Fruit fly (Drosophila melanogaster) whole organism, pupa: Measurements from ENCODE around the gene CG43922.

ENCODE experiments used
- CG12605 ChIP-seq: fragments of 200-800 bp; sonication (Bioruptor generic); IDR thresholded peaks from 2 replicates; pipeline ENCODE4 v1.3.6; 2022; ENCODE audit warnings: missing biosample characterization, missing genetic modification characterization
- CG17806 ChIP-seq: fragments of 200-800 bp; sonication (Bioruptor generic); optimal IDR thresholded peaks from 2 replicates; lab custom pipeline; 2018; ENCODE audit warnings: missing biosample characterization, mild to moderate bottlenecking, missing genetic modification characterization, moderate library complexity
- CG34367 ChIP-seq: fragments of 200-800 bp; sonication (Bioruptor generic); optimal IDR thresholded peaks from 2 replicates; lab custom pipeline; 2018; ENCODE audit warnings: missing biosample characterization, mild to moderate bottlenecking, missing genetic modification characterization
- CG8301 ChIP-seq: fragments of 200-800 bp; sonication (Bioruptor generic); optimal IDR thresholded peaks from 2 replicates; lab custom pipeline; 2018; ENCODE audit warnings: missing biosample characterization, mild to moderate bottlenecking, missing genetic modification characterization
- EcR ChIP-seq: fragments of 200-800 bp; sonication (Bioruptor generic); optimal IDR thresholded peaks from 3 replicates; lab custom pipeline; 2019; ENCODE audit warnings: missing biosample characterization, missing genetic modification characterization, mild to moderate bottlenecking, moderate library complexity, missing genetic modification reagents
- Ets98B ChIP-seq: fragments of 200-800 bp; sonication (Bioruptor generic); IDR thresholded peaks from 2 replicates; pipeline ENCODE4 v1.3.6; 2022; ENCODE audit warnings: missing biosample characterization, missing genetic modification characterization
- Pif1A ChIP-seq: fragments of 200-800 bp; sonication (Bioruptor generic); optimal IDR thresholded peaks from 3 replicates; lab custom pipeline; 2016; ENCODE audit warnings: missing biosample characterization, missing genetic modification characterization
- Snoo ChIP-seq: fragments of 200-800 bp; sonication (Bioruptor generic); optimal IDR thresholded peaks from 3 replicates; lab custom pipeline; 2017; ENCODE audit warnings: missing biosample characterization, mild to moderate bottlenecking, missing genetic modification characterization, inconsistent platforms
- gl ChIP-seq: fragments of 200-800 bp; sonication (Bioruptor generic); optimal IDR thresholded peaks from 2 replicates; lab custom pipeline; 2018; ENCODE audit warnings: missing biosample characterization, mild to moderate bottlenecking, missing genetic modification characterization
- rn ChIP-seq: fragments of 200-800 bp; sonication (Bioruptor generic); IDR thresholded peaks from 2 replicates; pipeline ENCODE4 v1.3.6; 2022; ENCODE audit warnings: missing biosample characterization, missing genetic modification characterization

DNA sequence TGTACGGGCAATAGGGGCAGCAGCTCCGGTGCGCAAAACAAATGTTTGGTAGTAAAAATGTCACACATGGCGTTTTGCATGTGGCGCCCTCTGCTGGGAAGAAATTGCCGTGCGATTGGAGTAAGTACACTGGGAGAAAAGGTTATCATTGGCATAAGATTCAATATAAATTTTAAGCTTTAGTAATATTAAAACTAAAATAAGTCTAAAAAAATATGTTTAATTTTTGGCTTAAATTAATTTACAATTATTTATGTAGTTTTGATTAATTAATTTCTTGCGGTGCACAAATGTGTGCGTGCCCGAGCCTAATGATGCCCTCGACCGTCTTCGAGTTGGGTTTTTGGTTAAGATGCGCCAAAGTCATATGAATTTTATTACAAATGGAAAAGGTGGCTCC is 28.2 kb downstream of the CG43922 start:
- TF ChIP-seq rn, result no peak
- TF ChIP-seq Ets98B (GFP tag; lab: Robert Waterston, UW), result no peak
- TF ChIP-seq Snoo (tag; lab: Kevin White, UChicago), result no peak
- no peak for TF ChIP-seq EcR
- no peak for TF ChIP-seq gl (tag; lab: Kevin White, UChicago)
- TF ChIP-seq CG8301 (tag; lab: Kevin White, UChicago), result peak; percentile 10
- TF ChIP-seq Pif1A (GFP tag; lab: Kevin White, UChicago), result peak; percentile 13
- peak; percentile 22 for TF ChIP-seq CG17806 (tag; lab: Kevin White, UChicago)
- no peak for TF ChIP-seq CG12605 (GFP tag; lab: Robert Waterston, UW)
- TF ChIP-seq CG34367 (tag; lab: Kevin White, UChicago), result no peak
